Worm (Caenorhabditis elegans): ENCODE measurements around the gene AH10.4.

DNA sequence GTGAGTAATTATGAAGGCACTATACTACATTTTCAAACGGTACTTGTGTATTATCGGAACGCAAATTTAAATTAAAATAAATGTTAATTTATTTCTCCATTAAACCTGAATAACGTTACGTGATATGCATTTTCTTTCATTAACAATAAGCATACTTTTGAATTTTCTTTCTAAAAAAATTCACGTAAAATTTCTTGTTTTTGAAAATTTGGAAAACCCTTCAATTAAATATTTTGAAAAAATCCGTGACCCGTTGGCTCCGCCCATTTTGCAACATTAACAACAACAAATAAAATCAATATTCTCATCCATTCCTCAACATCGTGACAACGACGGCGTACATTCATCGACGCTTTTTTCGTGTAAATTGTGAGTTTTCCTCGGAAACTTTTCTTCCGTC, 8.5 kb upstream of the AH10.4 start, which contains the start of gene acs-10:
- no peak for TF ChIP-seq him-1 (tag; optimal IDR thresholded peaks at IDR 0.05)
- TF ChIP-seq dao-5 (tag; optimal IDR thresholded peaks at IDR 0.05): no peak
- TF ChIP-seq W03F9.2 (tag; optimal IDR thresholded peaks at IDR 0.05): no peak
